Worm (Caenorhabditis elegans): ENCODE data around the gene F59E11.5.
A peak's percentile ranks its signal among the peaks of the same experiment; 100 is the strongest.

Gene F59E11.5

ce11 chrV:8994801-8995200 lies at the start of gene F59E11.5:
F59E11.5 (plus strand) TSS chrV:8995101.
- no peak for TF ChIP-seq ztf-11 (tag; optimal IDR thresholded peaks at IDR 0.05)

ce11 chrV:8946142-8946541 lies 48.8 kb upstream of the F59E11.5 start:
- peak; percentile 12 for TF ChIP-seq nhr-25 (tag; optimal IDR thresholded peaks at IDR 0.05)
- no peak for TF ChIP-seq eor-1 (tag; optimal IDR thresholded peaks at IDR 0.05)

ce11 chrV:8947499-8947898 lies 47.4 kb upstream of the F59E11.5 start, which contains the start of gene gck-1:
gck-1 (plus strand) TSS chrV:8947799.
- no peak for TF ChIP-seq nhr-28 (tag; optimal IDR thresholded peaks at IDR 0.05)
- TF ChIP-seq unc-39 (tag; optimal IDR thresholded peaks at IDR 0.05): no peak
- no peak for TF ChIP-seq ceh-9 (tag; optimal IDR thresholded peaks at IDR 0.05)
- no peak for TF ChIP-seq lin-39 (tag; optimal IDR thresholded peaks at IDR 0.05)
- TF ChIP-seq fkh-10 (GFP tag; optimal IDR thresholded peaks at IDR 0.05): no peak
- TF ChIP-seq nhr-25 (tag; optimal IDR thresholded peaks at IDR 0.05): no peak
- TF ChIP-seq egl-27 (tag; optimal IDR thresholded peaks at IDR 0.05): no peak
- no peak for TF ChIP-seq lin-15B (tag; optimal IDR thresholded peaks at IDR 0.05)
- TF ChIP-seq nhr-43 (tag; optimal IDR thresholded peaks at IDR 0.05; ENCODE audit: poor library complexity, severe bottlenecking): no peak
- no peak for TF ChIP-seq nhr-12 (tag; optimal IDR thresholded peaks at IDR 0.05)
- TF ChIP-seq hmg-11 (tag; optimal IDR thresholded peaks at IDR 0.05): no peak
- no peak for TF ChIP-seq aly-2 (tag; optimal IDR thresholded peaks at IDR 0.05)
- no peak for TF ChIP-seq unc-62 (GFP tag; optimal IDR thresholded peaks at IDR 0.05)
- no peak for TF ChIP-seq nhr-76 (tag; optimal IDR thresholded peaks at IDR 0.05)
- no peak for TF ChIP-seq nhr-67 (tag; optimal IDR thresholded peaks at IDR 0.05)
- no peak for TF ChIP-seq elt-2 (tag; optimal IDR thresholded peaks at IDR 0.05)
- no peak for TF ChIP-seq pqm-1 (tag; optimal IDR thresholded peaks at IDR 0.05)
- no peak for TF ChIP-seq egl-5 (tag; optimal IDR thresholded peaks at IDR 0.05)
- no peak for TF ChIP-seq lsy-12 (tag; optimal IDR thresholded peaks at IDR 0.05)

- no peak for TF ChIP-seq nhr-77 (tag; optimal IDR thresholded peaks at IDR 0.05)
- TF ChIP-seq elt-2 (tag; optimal IDR thresholded peaks at IDR 0.05): peak; percentile 44
Observed at ce11 chrV:8948365-8948764, 46.5 kb upstream of the F59E11.5 start.

ce11 chrV:8948996-8949395 lies 45.9 kb upstream of the F59E11.5 start:
- TF ChIP-seq nhr-77 (tag; optimal IDR thresholded peaks at IDR 0.05) (no peak), jun-1 (tag; optimal IDR thresholded peaks at IDR 0.05) (no peak), lin-39 (tag; optimal IDR thresholded peaks at IDR 0.05) (no peak), elt-2 (tag; optimal IDR thresholded peaks at IDR 0.05) (peak; percentile 82), pqm-1 (tag; optimal IDR thresholded peaks at IDR 0.05) (peak; percentile 66), ZK546.5 (tag; optimal IDR thresholded peaks at IDR 0.05) (no peak)

- TF ChIP-seq elt-1 (tag; optimal IDR thresholded peaks at IDR 0.05): no peak
- TF ChIP-seq mml-1 (tag; optimal IDR thresholded peaks at IDR 0.05): no peak
- TF ChIP-seq ceh-16 (tag; optimal IDR thresholded peaks at IDR 0.05): no peak
- no peak for TF ChIP-seq ZK546.5 (tag; optimal IDR thresholded peaks at IDR 0.05)
- no peak for TF ChIP-seq elt-3 (tag; optimal IDR thresholded peaks at IDR 0.05)
- no peak for TF ChIP-seq ztf-11 (tag; optimal IDR thresholded peaks at IDR 0.05)
- no peak for TF ChIP-seq zag-1 (tag; optimal IDR thresholded peaks at IDR 0.05)
- no peak for TF ChIP-seq nhr-237 (tag; optimal IDR thresholded peaks at IDR 0.05)
Observed at ce11 chrV:8949873-8950272, 45.0 kb upstream of the F59E11.5 start.

ce11 chrV:8956387-8957095 lies 38.4 kb upstream of the F59E11.5 start, which contains the start of gene ttc-17:
ttc-17 (plus strand) TSS chrV:8957045.
- peak; percentile 65 for TF ChIP-seq nhr-25 (tag; optimal IDR thresholded peaks at IDR 0.05)
- no peak for TF ChIP-seq mml-1 (tag; optimal IDR thresholded peaks at IDR 0.05)

Data from whole organism, L3 larva.